Worm (Caenorhabditis elegans) whole organism, L3 larva: ENCODE data around the gene F44D12.10.

ENCODE experiments used
- R02D3.7 ChIP-seq: fragments of 150-350 bp; optimal IDR thresholded peaks from 2 replicates; lab custom pipeline; 2014; ENCODE audit warnings: missing biosample characterization, missing genetic modification characterization
- ZK546.5 ChIP-seq: sonication (generic microtip); optimal IDR thresholded peaks from 2 replicates; lab custom pipeline; 2017; ENCODE audit warnings: missing biosample characterization, missing genetic modification characterization
- ama-1 ChIP-seq: fragments of 150-350 bp; optimal IDR thresholded peaks from 2 replicates; lab custom pipeline; 2018
- ceh-16 ChIP-seq: sonication (generic microtip); optimal IDR thresholded peaks from 2 replicates; lab custom pipeline; 2017; ENCODE audit warnings: missing biosample characterization, missing genetic modification characterization
- ceh-82 ChIP-seq: fragments of 150-350 bp; optimal IDR thresholded peaks from 2 replicates; lab custom pipeline; 2014; ENCODE audit warnings: missing biosample characterization, missing genetic modification characterization
- ceh-9 ChIP-seq: sonication (generic microtip); optimal IDR thresholded peaks from 2 replicates; lab custom pipeline; 2018; ENCODE audit warnings: missing biosample characterization, missing genetic modification characterization
- daf-12 ChIP-seq: fragments of 150-350 bp; optimal IDR thresholded peaks from 2 replicates; lab custom pipeline; 2014; ENCODE audit warnings: missing biosample characterization, missing genetic modification reagents, missing genetic modification characterization
- egl-27 ChIP-seq: sonication (generic microtip); optimal IDR thresholded peaks from 4 replicates; lab custom pipeline; 2017; ENCODE audit warnings: missing biosample characterization, missing genetic modification reagents, missing genetic modification characterization
- egl-5 ChIP-seq: fragments of 150-350 bp; optimal IDR thresholded peaks from 2 replicates; lab custom pipeline; 2017; ENCODE audit warnings: missing biosample characterization, missing genetic modification reagents, missing genetic modification characterization, inconsistent platforms
- elt-1 ChIP-seq: fragments of 150-350 bp; optimal IDR thresholded peaks from 2 replicates; lab custom pipeline; 2014; ENCODE audit warnings: missing biosample characterization, missing genetic modification characterization
- elt-3 ChIP-seq, 3 experiments: fragments of 150-350 bp in 1 of 3; sonication (generic microtip) in 2 of 3; optimal IDR thresholded peaks; 2 replicates in 2 of 3; 4 replicates in 1 of 3; lab custom pipeline; 2014 to 2017; ENCODE audit warnings: missing biosample characterization in 3 of 3, missing genetic modification characterization in 3 of 3
- eor-1 ChIP-seq, 2 experiments: fragments of 150-350 bp; optimal IDR thresholded peaks; 2 replicates each; lab custom pipeline; 2014 to 2018; ENCODE audit warnings: missing biosample characterization in 2 of 2, missing genetic modification characterization in 2 of 2
- fkh-2 ChIP-seq: fragments of 150-350 bp; optimal IDR thresholded peaks from 2 replicates; lab custom pipeline; 2014; ENCODE audit warnings: missing biosample characterization, missing genetic modification reagents, missing genetic modification characterization
- hmg-11 ChIP-seq: sonication (generic microtip); optimal IDR thresholded peaks from 2 replicates; lab custom pipeline; 2016; ENCODE audit warnings: missing genetic modification characterization, missing compliant biosample characterization
- jun-1 ChIP-seq: fragments of 150-350 bp; optimal IDR thresholded peaks from 2 replicates; lab custom pipeline; 2014; ENCODE audit warnings: missing biosample characterization, missing genetic modification reagents, missing genetic modification characterization
- lin-15B ChIP-seq: fragments of 150-350 bp; optimal IDR thresholded peaks from 2 replicates; lab custom pipeline; 2014; ENCODE audit warnings: missing biosample characterization, missing genetic modification characterization
- lin-39 ChIP-seq: fragments of 150-350 bp; optimal IDR thresholded peaks from 2 replicates; lab custom pipeline; 2018; ENCODE audit warnings: missing biosample characterization, missing genetic modification reagents, missing genetic modification characterization
- lsy-12 ChIP-seq: sonication (generic microtip); optimal IDR thresholded peaks from 2 replicates; lab custom pipeline; 2016; ENCODE audit warnings: mild to moderate bottlenecking, missing genetic modification characterization, missing compliant biosample characterization
- mdl-1 ChIP-seq: fragments of 150-350 bp; optimal IDR thresholded peaks from 2 replicates; lab custom pipeline; 2014; ENCODE audit warnings: missing biosample characterization, missing genetic modification characterization
- mml-1 ChIP-seq: fragments of 150-350 bp; sonication (generic microtip); optimal IDR thresholded peaks from 3 replicates; lab custom pipeline; 2014; ENCODE audit warnings: missing biosample characterization, missing genetic modification characterization
- nfya-1 ChIP-seq: sonication (generic microtip); optimal IDR thresholded peaks from 2 replicates; lab custom pipeline; 2017; ENCODE audit warnings: missing genetic modification characterization, mild to moderate bottlenecking, missing compliant biosample characterization, antibody characterized with exemption, moderate library complexity; ENCODE audit not compliant: insufficient read depth
- nhr-11 ChIP-seq: fragments of 150-350 bp; optimal IDR thresholded peaks from 2 replicates; lab custom pipeline; 2014; ENCODE audit warnings: missing biosample characterization, missing genetic modification characterization
- nhr-12 ChIP-seq: fragments of 150-350 bp; optimal IDR thresholded peaks from 2 replicates; lab custom pipeline; 2014; ENCODE audit warnings: missing biosample characterization, missing genetic modification characterization
- nhr-23 ChIP-seq: fragments of 150-350 bp; optimal IDR thresholded peaks from 2 replicates; lab custom pipeline; 2014; ENCODE audit warnings: missing biosample characterization, missing genetic modification reagents, missing genetic modification characterization
- nhr-237 ChIP-seq: fragments of 150-350 bp; optimal IDR thresholded peaks from 2 replicates; lab custom pipeline; 2014; ENCODE audit warnings: missing biosample characterization, missing genetic modification characterization
- nhr-25 ChIP-seq: sonication (generic microtip); optimal IDR thresholded peaks from 2 replicates; lab custom pipeline; 2017; ENCODE audit warnings: missing biosample characterization, missing genetic modification characterization
- nhr-28 ChIP-seq: fragments of 150-350 bp; optimal IDR thresholded peaks from 2 replicates; lab custom pipeline; 2014; ENCODE audit warnings: missing biosample characterization, missing genetic modification characterization
- nhr-43 ChIP-seq: sonication (generic microtip); optimal IDR thresholded peaks from 2 replicates; lab custom pipeline; 2016; ENCODE audit warnings: mild to moderate bottlenecking, missing genetic modification characterization, missing compliant biosample characterization; ENCODE audit not compliant: poor library complexity, severe bottlenecking
- nhr-67 ChIP-seq: fragments of 150-350 bp; optimal IDR thresholded peaks from 2 replicates; lab custom pipeline; 2014; ENCODE audit warnings: missing biosample characterization, missing genetic modification characterization
- nhr-76 ChIP-seq: fragments of 150-350 bp; sonication (generic microtip); optimal IDR thresholded peaks from 5 replicates; lab custom pipeline; 2014; ENCODE audit warnings: missing biosample characterization, missing genetic modification characterization
- nhr-77 ChIP-seq: fragments of 150-350 bp; optimal IDR thresholded peaks from 2 replicates; lab custom pipeline; 2014; ENCODE audit warnings: missing biosample characterization, missing genetic modification characterization
- pha-4 ChIP-seq: fragments of 150-350 bp; optimal IDR thresholded peaks from 2 replicates; lab custom pipeline; 2014; ENCODE audit warnings: missing biosample characterization, missing genetic modification reagents, missing genetic modification characterization
- pqm-1 ChIP-seq: fragments of 150-350 bp; optimal IDR thresholded peaks from 2 replicates; lab custom pipeline; 2017; ENCODE audit warnings: missing biosample characterization, missing genetic modification characterization, inconsistent platforms
- snpc-4 ChIP-seq: fragments of 150-350 bp; optimal IDR thresholded peaks from 2 replicates; lab custom pipeline; 2014; ENCODE audit warnings: missing biosample characterization, missing genetic modification characterization
- tbx-2 ChIP-seq: sonication (generic microtip); optimal IDR thresholded peaks from 2 replicates; lab custom pipeline; 2016; ENCODE audit warnings: mild to moderate bottlenecking, missing genetic modification characterization, missing compliant biosample characterization
- unc-39 ChIP-seq: sonication (generic microtip); optimal IDR thresholded peaks from 4 replicates; lab custom pipeline; 2017; ENCODE audit warnings: missing biosample characterization, missing genetic modification characterization
- unc-62 ChIP-seq: fragments of 150-350 bp; sonication (generic microtip); optimal IDR thresholded peaks from 4 replicates; lab custom pipeline; 2014; ENCODE audit warnings: missing biosample characterization, missing genetic modification reagents, missing genetic modification characterization
- zag-1 ChIP-seq: fragments of 150-350 bp; optimal IDR thresholded peaks from 2 replicates; lab custom pipeline; 2014; ENCODE audit warnings: missing biosample characterization, missing genetic modification characterization
- ztf-11 ChIP-seq: fragments of 150-350 bp; optimal IDR thresholded peaks from 2 replicates; lab custom pipeline; 2014; ENCODE audit warnings: missing biosample characterization, missing genetic modification characterization
- ztf-4 ChIP-seq: fragments of 150-350 bp; optimal IDR thresholded peaks from 2 replicates; lab custom pipeline; 2014; ENCODE audit warnings: missing biosample characterization, missing genetic modification characterization

Gene F44D12.10

ce11 chrIV:10016977-10017376 is 19.9 kb downstream of the F44D12.10 start, which contains the start of gene ent-7:
Gene ent-7, plus strand, starts transcription at chrIV:10017277.
- TF ChIP-seq unc-62 (GFP tag; lab: Kevin White, UChicago), result no peak
- TF ChIP-seq mml-1 (tag; lab: Kevin White, UChicago), result no peak
- no peak for TF ChIP-seq unc-39 (tag; lab: Kevin White, UChicago)
- TF ChIP-seq nfya-1, result no peak
- TF ChIP-seq lsy-12 (tag; lab: Kevin White, UChicago), result no peak
- TF ChIP-seq nhr-12 (tag; lab: Kevin White, UChicago), result no peak
- TF ChIP-seq R02D3.7 (tag; lab: Kevin White, UChicago), result no peak
- TF ChIP-seq, all 47 proteins: peak for 0

ce11 chrIV:10009536-10009935 is 27.3 kb downstream of the F44D12.10 start, which contains the start of gene magu-4:
Gene magu-4, plus strand, starts transcription at chrIV:10009753.
- no peak for TF ChIP-seq zag-1 (tag; lab: Kevin White, UChicago)
- TF ChIP-seq pha-4 (tag; lab: Kevin White, UChicago), result no peak
- peak; percentile 61 for TF ChIP-seq nhr-23

ce11 chrIV:10007758-10008157 is 29.1 kb downstream of the F44D12.10 start:
- TF ChIP-seq lin-39 (no peak), ztf-4 (tag; lab: Kevin White, UChicago) (no peak), elt-1 (tag; lab: Kevin White, UChicago) (no peak), pqm-1 (no peak), nhr-28 (no peak), nhr-11 (no peak), eor-1 (tag; optimal IDR thresholded peaks at IDR 0.05; lab: Kevin White, UChicago) (no peak), fkh-2 (no peak), tbx-2 (tag; lab: Kevin White, UChicago) (no peak), egl-5 (tag; lab: Kevin White, UChicago) (no peak), nhr-23 (peak; percentile 91), jun-1 (tag; lab: Kevin White, UChicago) (no peak), nhr-43 (peak; percentile 41), lin-15B (tag; lab: Kevin White, UChicago) (no peak), ceh-9 (tag; lab: Kevin White, UChicago) (no peak), daf-12 (tag; lab: Kevin White, UChicago) (no peak), nhr-25 (tag; lab: Kevin White, UChicago) (peak; percentile 78), R02D3.7 (tag; lab: Kevin White, UChicago) (no peak), egl-27 (tag; lab: Kevin White, UChicago) (no peak), nhr-67 (tag; lab: Kevin White, UChicago) (no peak), mdl-1 (no peak), ceh-16 (tag; lab: Kevin White, UChicago) (no peak), snpc-4 (tag; lab: Kevin White, UChicago) (no peak), nhr-76 (tag; lab: Kevin White, UChicago) (no peak), hmg-11 (tag; lab: Kevin White, UChicago) (peak; percentile 22), pha-4 (tag; lab: Kevin White, UChicago) (peak; percentile 63), nhr-77 (no peak), nhr-237 (no peak), nhr-12 (tag; lab: Kevin White, UChicago) (no peak), ceh-82 (tag; lab: Kevin White, UChicago) (no peak), ztf-11 (tag; lab: Kevin White, UChicago) (no peak)

- TF ChIP-seq elt-3 (tag; optimal IDR thresholded peaks at IDR 0.05; lab: Kevin White, UChicago), result no peak
- TF ChIP-seq ZK546.5 (tag; lab: Kevin White, UChicago), result no peak
- TF ChIP-seq ceh-9 (tag; lab: Kevin White, UChicago), result no peak
- TF ChIP-seq ceh-82 (tag; lab: Kevin White, UChicago), result no peak
- no peak for TF ChIP-seq nhr-43
- TF ChIP-seq nhr-67 (tag; lab: Kevin White, UChicago), result no peak
- TF ChIP-seq ztf-4 (tag; lab: Kevin White, UChicago), result no peak
- no peak for TF ChIP-seq ama-1
These were observed 30.1 kb downstream of the F44D12.10 start, which contains the start of gene C47E12.13 for ce11 chrIV:10006792-10007191. Gene C47E12.13, minus strand, starts transcription at chrIV:10006892.
